Worm (Caenorhabditis elegans): ENCODE measurements around the gene C16E9.1.

The C16E9.1 gene

DNA sequence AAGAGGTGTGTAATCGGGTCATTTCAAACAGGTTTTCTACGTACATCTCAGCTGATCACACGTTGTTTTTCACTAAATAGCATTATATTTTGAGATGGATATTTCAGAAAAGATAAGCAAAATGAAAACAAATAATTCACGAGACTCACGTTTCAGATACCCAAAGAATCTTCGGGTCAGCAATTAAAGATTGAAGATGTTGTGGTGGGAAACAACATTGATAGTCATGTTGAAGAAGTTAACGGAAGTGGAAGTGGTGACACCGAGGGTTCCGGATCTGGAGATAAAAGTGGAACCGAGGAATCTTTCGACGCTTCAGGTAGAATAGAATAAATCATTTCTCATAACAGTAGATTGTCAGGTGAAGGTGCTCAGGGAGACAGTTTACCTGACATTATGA lies 758 bp downstream of the C16E9.1 start:
- TF ChIP-seq tbp1 (GFP tag; optimal IDR thresholded peaks at IDR 0.05) (no peak), tbx-9 (tag; optimal IDR thresholded peaks at IDR 0.05; ENCODE audit: borderline replicate concordance) (no peak), attf-5 (GFP tag; optimal IDR thresholded peaks at IDR 0.05) (no peak), F37B4.10 (GFP tag; IDR thresholded peaks at IDR 0.05) (no peak), ztf-26 (tag; optimal IDR thresholded peaks at IDR 0.05) (no peak), F39B2.1 (GFP tag; IDR thresholded peaks at IDR 0.05) (no peak), chd-7 (tag; optimal IDR thresholded peaks at IDR 0.05) (no peak), nhr-90 (tag; optimal IDR thresholded peaks at IDR 0.05) (no peak), unc-62 (GFP tag; optimal IDR thresholded peaks at IDR 0.05) (no peak), egrh-3 (GFP tag; IDR thresholded peaks at IDR 0.05) (no peak), F22D6.2 (tag; optimal IDR thresholded peaks at IDR 0.05) (no peak), rpc-1 (optimal IDR thresholded peaks at IDR 0.05) (no peak), rpc-1 (tag; optimal IDR thresholded peaks at IDR 0.05) (no peak), Y53G8AR.9 (GFP tag; conservative IDR thresholded peaks at IDR 0.05) (no peak), ztf-22 (GFP tag; optimal IDR thresholded peaks at IDR 0.05) (no peak), madf-10 (tag; optimal IDR thresholded peaks at IDR 0.05) (no peak), B0261.1 (tag; optimal IDR thresholded peaks at IDR 0.05) (no peak), F55B11.4 (tag; optimal IDR thresholded peaks at IDR 0.05; ENCODE audit: borderline replicate concordance, insufficient read depth) (no peak), F57C9.4 (tag; optimal IDR thresholded peaks at IDR 0.05) (no peak), lin-26 (GFP tag; IDR thresholded peaks at IDR 0.05) (no peak)

ce11 chrX:6941711-6942110 lies 1.7 kb downstream of the C16E9.1 start:
- TF ChIP-seq ekl-4 (GFP tag; IDR thresholded peaks at IDR 0.05) = no peak
- no peak for TF ChIP-seq K12H6.12 (tag; optimal IDR thresholded peaks at IDR 0.05)
- no peak for TF ChIP-seq Y79H2A.3 (GFP tag; conservative IDR thresholded peaks at IDR 0.05)
- no peak for TF ChIP-seq chd-7 (tag; optimal IDR thresholded peaks at IDR 0.05)
- no peak for TF ChIP-seq lag-1 (GFP tag; IDR thresholded peaks at IDR 0.05)
- no peak for TF ChIP-seq efl-1 (GFP tag; optimal IDR thresholded peaks at IDR 0.05)
- no peak for TF ChIP-seq lin-54 (GFP tag; optimal IDR thresholded peaks at IDR 0.05)
- TF ChIP-seq madf-6 (GFP tag; IDR thresholded peaks at IDR 0.05) = no peak
- TF ChIP-seq sea-2 (GFP tag; IDR thresholded peaks at IDR 0.05) = no peak
- no peak for TF ChIP-seq ets-4 (GFP tag; optimal IDR thresholded peaks at IDR 0.05)
- no peak for TF ChIP-seq cebp-2 (GFP tag; IDR thresholded peaks at IDR 0.05)
- TF ChIP-seq madf-3 (GFP tag; IDR thresholded peaks at IDR 0.05) = no peak
- no peak for TF ChIP-seq ama-1 (optimal IDR thresholded peaks at IDR 0.05)
- no peak for TF ChIP-seq ama-1 (GFP tag; optimal IDR thresholded peaks at IDR 0.05)
- no peak for TF ChIP-seq ceh-27 (GFP tag; optimal IDR thresholded peaks at IDR 0.05)
- TF ChIP-seq hlh-12 (tag; optimal IDR thresholded peaks at IDR 0.05) = no peak
- no peak for TF ChIP-seq lin-40 (tag; optimal IDR thresholded peaks at IDR 0.05)
- TF ChIP-seq lsy-27 (tag; optimal IDR thresholded peaks at IDR 0.05; ENCODE audit: borderline replicate concordance, insufficient read depth) = no peak
- no peak for TF ChIP-seq hsf-1 (GFP tag; IDR thresholded peaks at IDR 0.05)
- no peak for TF ChIP-seq somi-1 (GFP tag; optimal IDR thresholded peaks at IDR 0.05)

DNA sequence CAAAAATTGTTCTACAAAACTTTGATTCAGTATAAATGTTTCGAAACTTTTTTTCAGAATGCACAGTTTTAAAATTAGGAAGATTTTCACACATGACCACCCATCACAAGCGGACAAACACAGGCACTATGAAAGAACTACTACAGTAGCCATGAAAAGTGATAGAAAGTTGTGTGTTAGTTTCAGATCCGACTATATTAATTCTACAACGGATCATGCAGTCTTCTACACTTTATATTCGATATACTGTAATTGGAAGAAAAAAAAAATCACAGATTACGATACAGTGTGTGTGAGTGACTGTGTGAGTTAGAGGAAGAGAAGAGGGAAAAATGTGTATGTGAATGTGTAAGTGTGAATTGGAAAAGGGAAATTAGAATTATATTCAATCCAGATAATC lies 6.8 kb downstream of the C16E9.1 start:
- TF ChIP-seq madf-3 (GFP tag; IDR thresholded peaks at IDR 0.05) (no peak), mxl-1 (tag; optimal IDR thresholded peaks at IDR 0.05) (no peak), ceh-79 (tag; optimal IDR thresholded peaks at IDR 0.05) (no peak)

All from whole organism, young adult.